Worm (Caenorhabditis elegans) whole organism, midembryonic: Measurements from ENCODE around the gene mut-14.

ENCODE experiments used
- T22C8.4 ChIP-seq: fragments of 200-800 bp; sonication (Bioruptor generic); IDR thresholded peaks from 2 replicates; pipeline ENCODE4 v1.3.6; 2022; ENCODE audit warnings: missing genetic modification characterization, missing compliant biosample characterization
- cog-1 ChIP-seq: sonication (generic microtip); optimal IDR thresholded peaks from 2 replicates; lab custom pipeline; 2016; ENCODE audit warnings: missing genetic modification characterization, missing compliant biosample characterization
- flt-1 ChIP-seq: fragments of 200-800 bp; sonication (Bioruptor generic); IDR thresholded peaks from 2 replicates; pipeline ENCODE4 v1.3.6; 2022; ENCODE audit warnings: missing genetic modification characterization, missing compliant biosample characterization
- ref-1 ChIP-seq: fragments of 200-800 bp; sonication (Bioruptor generic); conservative IDR thresholded peaks from 2 replicates; pipeline ENCODE4 v1.3.6; 2022; ENCODE audit warnings: missing genetic modification reagents, missing genetic modification characterization, missing compliant biosample characterization
- tab-1 ChIP-seq: fragments of 200-800 bp; sonication (Bioruptor generic); IDR thresholded peaks from 2 replicates; pipeline ENCODE4 v1.3.6; 2022; ENCODE audit warnings: missing genetic modification characterization, missing compliant biosample characterization

DNA sequence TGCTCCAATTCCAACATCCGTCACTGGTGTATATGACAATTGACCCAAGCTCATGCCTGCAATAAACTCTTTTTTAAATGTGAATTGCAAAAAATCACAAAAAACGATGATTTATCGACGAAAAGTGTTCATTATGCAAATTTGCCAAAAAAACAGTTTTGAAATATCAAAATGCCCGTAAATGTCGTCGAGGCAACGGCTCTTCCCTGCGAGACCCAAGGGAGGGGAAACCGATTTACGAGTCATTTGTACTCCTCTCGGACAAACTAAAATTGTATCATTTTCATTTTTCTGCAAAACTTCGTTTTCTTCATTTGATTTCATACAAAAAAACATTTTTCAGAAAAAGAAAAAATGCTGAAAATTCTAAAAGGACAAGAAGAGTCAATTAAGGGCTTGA, 24.0 kb upstream of the mut-14 start, which contains the start of the genes hmgs-1 and F25B4.4:
- TF ChIP-seq ref-1 (GFP tag; lab: Robert Waterston, UW) (no peak), tab-1 (GFP tag; lab: Robert Waterston, UW) (no peak), T22C8.4 (GFP tag; lab: Robert Waterston, UW) (no peak), flt-1 (GFP tag; lab: Robert Waterston, UW) (0 out of 2 replicates have a peak, but pooled peaks have one; percentile 27), cog-1 (tag; lab: Kevin White, UChicago) (peak; percentile 39)
